Fruit fly (Drosophila melanogaster) whole organism, pupa: ENCODE data around the gene sdk.
A peak's percentile ranks its signal among the peaks of the same experiment; 100 is the strongest.

Source experiments
- CG10348 ChIP-seq: fragments of 200-800 bp; sonication (Bioruptor generic); IDR thresholded peaks from 2 replicates; pipeline ENCODE4 v1.3.6; 2022; ENCODE audit warnings: missing biosample characterization, missing genetic modification characterization
- CG12605 ChIP-seq: fragments of 200-800 bp; sonication (Bioruptor generic); IDR thresholded peaks from 2 replicates; pipeline ENCODE4 v1.3.6; 2022; ENCODE audit warnings: missing biosample characterization, missing genetic modification characterization
- CG13204 ChIP-seq: fragments of 200-800 bp; sonication (Bioruptor generic); optimal IDR thresholded peaks from 2 replicates; lab custom pipeline; 2018; ENCODE audit warnings: missing biosample characterization, mild to moderate bottlenecking, missing genetic modification characterization, moderate library complexity
- CG14655 ChIP-seq: fragments of 200-800 bp; sonication (Bioruptor generic); optimal IDR thresholded peaks from 3 replicates; lab custom pipeline; 2017; ENCODE audit warnings: mild to moderate bottlenecking, missing biosample characterization, missing genetic modification reagents, missing genetic modification characterization
- CG15710 ChIP-seq: fragments of 200-800 bp; sonication (Bioruptor generic); optimal IDR thresholded peaks from 2 replicates; lab custom pipeline; 2018; ENCODE audit warnings: missing biosample characterization, mild to moderate bottlenecking, missing genetic modification characterization, moderate library complexity
- CG17806 ChIP-seq: fragments of 200-800 bp; sonication (Bioruptor generic); optimal IDR thresholded peaks from 2 replicates; lab custom pipeline; 2018; ENCODE audit warnings: missing biosample characterization, mild to moderate bottlenecking, missing genetic modification characterization, moderate library complexity
- CG32121 ChIP-seq: fragments of 200-800 bp; sonication (Bioruptor generic); IDR thresholded peaks from 2 replicates; pipeline ENCODE4 v1.3.6; 2022; ENCODE audit warnings: missing biosample characterization, missing genetic modification characterization
- CG34367 ChIP-seq: fragments of 200-800 bp; sonication (Bioruptor generic); optimal IDR thresholded peaks from 2 replicates; lab custom pipeline; 2018; ENCODE audit warnings: missing biosample characterization, mild to moderate bottlenecking, missing genetic modification characterization
- CG4496 ChIP-seq: fragments of 200-800 bp; sonication (Bioruptor generic); IDR thresholded peaks from 3 replicates; pipeline ENCODE4 v1.3.6; 2022; ENCODE audit warnings: missing biosample characterization, missing genetic modification characterization
- CG8159 ChIP-seq: fragments of 200-800 bp; sonication (Bioruptor generic); optimal IDR thresholded peaks from 3 replicates; lab custom pipeline; 2018; ENCODE audit warnings: missing biosample characterization, mild to moderate bottlenecking, missing genetic modification characterization, moderate library complexity
- CG8301 ChIP-seq: fragments of 200-800 bp; sonication (Bioruptor generic); optimal IDR thresholded peaks from 2 replicates; lab custom pipeline; 2018; ENCODE audit warnings: missing biosample characterization, mild to moderate bottlenecking, missing genetic modification characterization
- CG9948 ChIP-seq: fragments of 200-800 bp; sonication (Bioruptor generic); optimal IDR thresholded peaks from 2 replicates; lab custom pipeline; 2018; ENCODE audit warnings: missing biosample characterization, mild to moderate bottlenecking, missing genetic modification characterization, moderate library complexity
- D1 ChIP-seq: fragments of 200-800 bp; sonication (Bioruptor generic); optimal IDR thresholded peaks from 2 replicates; lab custom pipeline; 2018; ENCODE audit warnings: missing biosample characterization, mild to moderate bottlenecking, missing genetic modification characterization, moderate library complexity
- EcR ChIP-seq: fragments of 200-800 bp; sonication (Bioruptor generic); optimal IDR thresholded peaks from 3 replicates; lab custom pipeline; 2019; ENCODE audit warnings: missing biosample characterization, missing genetic modification characterization, mild to moderate bottlenecking, moderate library complexity, missing genetic modification reagents
- Ets98B ChIP-seq: fragments of 200-800 bp; sonication (Bioruptor generic); IDR thresholded peaks from 2 replicates; pipeline ENCODE4 v1.3.6; 2022; ENCODE audit warnings: missing biosample characterization, missing genetic modification characterization
- Pif1A ChIP-seq: fragments of 200-800 bp; sonication (Bioruptor generic); optimal IDR thresholded peaks from 3 replicates; lab custom pipeline; 2016; ENCODE audit warnings: missing biosample characterization, missing genetic modification characterization
- Pif1B ChIP-seq: fragments of 200-800 bp; sonication (Bioruptor generic); optimal IDR thresholded peaks from 3 replicates; lab custom pipeline; 2016; ENCODE audit warnings: missing biosample characterization, missing genetic modification characterization
- Snoo ChIP-seq: fragments of 200-800 bp; sonication (Bioruptor generic); optimal IDR thresholded peaks from 3 replicates; lab custom pipeline; 2017; ENCODE audit warnings: missing biosample characterization, mild to moderate bottlenecking, missing genetic modification characterization, inconsistent platforms
- fd96Ca ChIP-seq: fragments of 200-800 bp; sonication (Bioruptor generic); IDR thresholded peaks from 3 replicates; pipeline ENCODE4 v1.3.6; 2022; ENCODE audit warnings: missing biosample characterization, missing genetic modification characterization
- gl ChIP-seq: fragments of 200-800 bp; sonication (Bioruptor generic); optimal IDR thresholded peaks from 2 replicates; lab custom pipeline; 2018; ENCODE audit warnings: missing biosample characterization, mild to moderate bottlenecking, missing genetic modification characterization
- rn ChIP-seq: fragments of 200-800 bp; sonication (Bioruptor generic); IDR thresholded peaks from 2 replicates; pipeline ENCODE4 v1.3.6; 2022; ENCODE audit warnings: missing biosample characterization, missing genetic modification characterization

The sdk gene

dm6 chrX:766094-766493 is 79.5 kb downstream of the sdk start:
- peak; percentile 25 for TF ChIP-seq CG9948 (tag; lab: Kevin White, UChicago)
- TF ChIP-seq fd96Ca (GFP tag; lab: Robert Waterston, UW) = 0 out of 3 replicates have a peak, but pooled peaks have one; percentile 13
- TF ChIP-seq CG8159 (tag; lab: Kevin White, UChicago) = peak; percentile 66
- TF ChIP-seq Snoo (tag; lab: Kevin White, UChicago) = no peak
- TF ChIP-seq CG17806 (tag; lab: Kevin White, UChicago) = peak; percentile 6
- no peak for TF ChIP-seq CG13204 (GFP tag; lab: Kevin White, UChicago)
- peak; percentile 45 for TF ChIP-seq CG14655
- peak; percentile 6 for TF ChIP-seq CG15710

DNA sequence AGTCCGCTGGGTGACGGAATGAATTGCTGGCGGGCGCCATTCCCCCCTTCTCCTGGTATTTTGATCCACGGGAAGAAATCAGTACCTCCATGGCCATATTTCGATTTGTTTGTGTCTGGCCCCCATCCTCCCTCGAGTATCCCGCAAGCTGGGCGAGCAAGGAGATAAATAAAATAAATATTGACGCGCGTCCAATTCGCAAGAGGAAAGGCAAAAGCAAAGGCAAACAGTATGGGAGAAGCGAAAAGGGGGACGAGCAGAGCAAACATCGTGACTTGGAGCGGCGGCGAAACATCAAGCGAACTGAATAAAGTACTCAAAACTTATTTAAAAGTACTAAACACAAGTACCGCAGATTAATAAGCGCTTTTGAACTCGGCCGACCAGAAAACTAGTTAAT is 81.3 kb downstream of the sdk start:
- TF ChIP-seq Pif1A (GFP tag; lab: Kevin White, UChicago) (peak; percentile 60), CG17806 (tag; lab: Kevin White, UChicago) (no peak), CG13204 (GFP tag; lab: Kevin White, UChicago) (peak; percentile 67), rn (GFP tag; lab: Robert Waterston, UW) (no peak), EcR (GFP tag; lab: Kevin White, UChicago) (no peak), CG8159 (tag; lab: Kevin White, UChicago) (peak; percentile 47), CG34367 (tag; lab: Kevin White, UChicago) (peak; percentile 44), D1 (tag; lab: Kevin White, UChicago) (no peak), CG10348 (GFP tag; lab: Robert Waterston, UW) (no peak), CG14655 (peak; percentile 25), Pif1B (peak; percentile 71), CG4496 (GFP tag; lab: Robert Waterston, UW) (no peak; the same call in 2 of the 3 replicates), CG15710 (peak; percentile 11), gl (tag; lab: Kevin White, UChicago) (peak; percentile 50), CG8301 (tag; lab: Kevin White, UChicago) (no peak), CG9948 (tag; lab: Kevin White, UChicago) (no peak), Snoo (tag; lab: Kevin White, UChicago) (peak; percentile 61), Ets98B (no peak), fd96Ca (GFP tag; lab: Robert Waterston, UW) (no peak), CG32121 (no peak), CG12605 (GFP tag; lab: Robert Waterston, UW) (0 out of 2 replicates have a peak, but pooled peaks have one; percentile 7)

- TF ChIP-seq CG12605 (GFP tag; lab: Robert Waterston, UW) (no peak), CG13204 (GFP tag; lab: Kevin White, UChicago) (no peak), Pif1B (no peak), EcR (GFP tag; lab: Kevin White, UChicago) (no peak), Pif1A (GFP tag; lab: Kevin White, UChicago) (no peak), CG34367 (tag; lab: Kevin White, UChicago) (no peak), CG9948 (tag; lab: Kevin White, UChicago) (no peak), CG8159 (tag; lab: Kevin White, UChicago) (no peak), Ets98B (no peak), fd96Ca (GFP tag; lab: Robert Waterston, UW) (no peak), CG14655 (no peak), Snoo (tag; lab: Kevin White, UChicago) (no peak), D1 (tag; lab: Kevin White, UChicago) (no peak), CG17806 (tag; lab: Kevin White, UChicago) (no peak), CG8301 (tag; lab: Kevin White, UChicago) (no peak), gl (tag; lab: Kevin White, UChicago) (no peak), CG4496 (GFP tag; lab: Robert Waterston, UW) (no peak)
Measured at dm6 chrX:768480-769123, 82.0 kb downstream of the sdk start.

DNA sequence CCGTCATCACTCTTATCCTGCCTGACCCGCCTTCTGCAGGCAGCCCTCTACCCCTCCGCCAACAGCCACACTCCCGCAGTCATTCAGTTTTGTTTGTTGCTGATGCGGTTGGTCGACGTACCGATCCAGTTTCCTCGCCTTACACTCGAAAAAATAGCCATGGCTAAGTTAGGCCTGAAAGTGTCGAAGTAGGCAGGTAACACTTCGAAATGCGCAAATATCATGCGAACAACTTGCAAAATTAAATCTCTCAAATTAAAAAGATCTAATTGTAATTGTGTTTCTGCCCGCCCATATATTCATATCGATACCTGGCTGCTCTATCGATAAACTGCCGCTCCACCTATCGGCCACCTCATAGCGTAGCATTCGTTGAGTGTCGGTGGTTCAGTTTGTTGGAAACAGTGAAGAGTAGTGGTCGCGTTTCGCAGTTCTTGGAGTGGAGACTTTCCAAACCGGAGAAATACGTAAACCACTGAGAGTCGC is 83.0 kb downstream of the sdk start, which contains the start of gene fz3:
TSS of gene fz3 (plus strand) at position 307 of the 486 bp plus-strand sequence.
- TF ChIP-seq CG17806 (tag; lab: Kevin White, UChicago) = peak; percentile 63
- TF ChIP-seq CG4496 (GFP tag; lab: Robert Waterston, UW) = peak; percentile 74; the same call in 2 of the 3 replicates
- TF ChIP-seq EcR (GFP tag; lab: Kevin White, UChicago) = peak; percentile 62
- TF ChIP-seq Ets98B = peak; percentile 78
- TF ChIP-seq CG9948 (tag; lab: Kevin White, UChicago) = peak; percentile 47
- peak; percentile 61 for TF ChIP-seq Snoo (tag; lab: Kevin White, UChicago)
- no peak for TF ChIP-seq CG32121
- peak; percentile 76 for TF ChIP-seq fd96Ca (GFP tag; lab: Robert Waterston, UW)
- peak; percentile 78 for TF ChIP-seq Pif1A (GFP tag; lab: Kevin White, UChicago)
- TF ChIP-seq CG13204 (GFP tag; lab: Kevin White, UChicago) = peak; percentile 89
- peak; percentile 67 for TF ChIP-seq CG8159 (tag; lab: Kevin White, UChicago)
- peak; percentile 64 for TF ChIP-seq CG8301 (tag; lab: Kevin White, UChicago)
- TF ChIP-seq D1 (tag; lab: Kevin White, UChicago) = no peak
- no peak for TF ChIP-seq CG10348 (GFP tag; lab: Robert Waterston, UW)
- peak; percentile 70 for TF ChIP-seq CG14655
- TF ChIP-seq CG12605 (GFP tag; lab: Robert Waterston, UW) = peak; percentile 46; the same call in 1 of the 2 replicates
- peak; percentile 37 for TF ChIP-seq CG34367 (tag; lab: Kevin White, UChicago)
- TF ChIP-seq rn (GFP tag; lab: Robert Waterston, UW) = no peak
- peak; percentile 60 for TF ChIP-seq gl (tag; lab: Kevin White, UChicago)
- peak; percentile 68 for TF ChIP-seq CG15710
- TF ChIP-seq Pif1B = peak; percentile 79
